Fruit fly (Drosophila melanogaster) whole organism, pupa: ENCODE measurements around the gene CG15765.

Experiments used
- CG10348 ChIP-seq: fragments of 200-800 bp; sonication (Bioruptor generic); IDR thresholded peaks from 2 replicates; pipeline ENCODE4 v1.3.6; 2022; ENCODE audit warnings: missing biosample characterization, missing genetic modification characterization
- CG12605 ChIP-seq: fragments of 200-800 bp; sonication (Bioruptor generic); IDR thresholded peaks from 2 replicates; pipeline ENCODE4 v1.3.6; 2022; ENCODE audit warnings: missing biosample characterization, missing genetic modification characterization
- CG13204 ChIP-seq: fragments of 200-800 bp; sonication (Bioruptor generic); optimal IDR thresholded peaks from 2 replicates; lab custom pipeline; 2018; ENCODE audit warnings: missing biosample characterization, mild to moderate bottlenecking, missing genetic modification characterization, moderate library complexity
- CG14655 ChIP-seq: fragments of 200-800 bp; sonication (Bioruptor generic); optimal IDR thresholded peaks from 3 replicates; lab custom pipeline; 2017; ENCODE audit warnings: mild to moderate bottlenecking, missing biosample characterization, missing genetic modification reagents, missing genetic modification characterization
- CG15710 ChIP-seq: fragments of 200-800 bp; sonication (Bioruptor generic); optimal IDR thresholded peaks from 2 replicates; lab custom pipeline; 2018; ENCODE audit warnings: missing biosample characterization, mild to moderate bottlenecking, missing genetic modification characterization, moderate library complexity
- CG17806 ChIP-seq: fragments of 200-800 bp; sonication (Bioruptor generic); optimal IDR thresholded peaks from 2 replicates; lab custom pipeline; 2018; ENCODE audit warnings: missing biosample characterization, mild to moderate bottlenecking, missing genetic modification characterization, moderate library complexity
- CG32121 ChIP-seq: fragments of 200-800 bp; sonication (Bioruptor generic); IDR thresholded peaks from 2 replicates; pipeline ENCODE4 v1.3.6; 2022; ENCODE audit warnings: missing biosample characterization, missing genetic modification characterization
- CG34367 ChIP-seq: fragments of 200-800 bp; sonication (Bioruptor generic); optimal IDR thresholded peaks from 2 replicates; lab custom pipeline; 2018; ENCODE audit warnings: missing biosample characterization, mild to moderate bottlenecking, missing genetic modification characterization
- CG4496 ChIP-seq: fragments of 200-800 bp; sonication (Bioruptor generic); IDR thresholded peaks from 3 replicates; pipeline ENCODE4 v1.3.6; 2022; ENCODE audit warnings: missing biosample characterization, missing genetic modification characterization
- CG8159 ChIP-seq: fragments of 200-800 bp; sonication (Bioruptor generic); optimal IDR thresholded peaks from 3 replicates; lab custom pipeline; 2018; ENCODE audit warnings: missing biosample characterization, mild to moderate bottlenecking, missing genetic modification characterization, moderate library complexity
- CG8301 ChIP-seq: fragments of 200-800 bp; sonication (Bioruptor generic); optimal IDR thresholded peaks from 2 replicates; lab custom pipeline; 2018; ENCODE audit warnings: missing biosample characterization, mild to moderate bottlenecking, missing genetic modification characterization
- CG9948 ChIP-seq: fragments of 200-800 bp; sonication (Bioruptor generic); optimal IDR thresholded peaks from 2 replicates; lab custom pipeline; 2018; ENCODE audit warnings: missing biosample characterization, mild to moderate bottlenecking, missing genetic modification characterization, moderate library complexity
- D1 ChIP-seq: fragments of 200-800 bp; sonication (Bioruptor generic); optimal IDR thresholded peaks from 2 replicates; lab custom pipeline; 2018; ENCODE audit warnings: missing biosample characterization, mild to moderate bottlenecking, missing genetic modification characterization, moderate library complexity
- EcR ChIP-seq: fragments of 200-800 bp; sonication (Bioruptor generic); optimal IDR thresholded peaks from 3 replicates; lab custom pipeline; 2019; ENCODE audit warnings: missing biosample characterization, missing genetic modification characterization, mild to moderate bottlenecking, moderate library complexity, missing genetic modification reagents
- Ets98B ChIP-seq: fragments of 200-800 bp; sonication (Bioruptor generic); IDR thresholded peaks from 2 replicates; pipeline ENCODE4 v1.3.6; 2022; ENCODE audit warnings: missing biosample characterization, missing genetic modification characterization
- Pif1A ChIP-seq: fragments of 200-800 bp; sonication (Bioruptor generic); optimal IDR thresholded peaks from 3 replicates; lab custom pipeline; 2016; ENCODE audit warnings: missing biosample characterization, missing genetic modification characterization
- Pif1B ChIP-seq: fragments of 200-800 bp; sonication (Bioruptor generic); optimal IDR thresholded peaks from 3 replicates; lab custom pipeline; 2016; ENCODE audit warnings: missing biosample characterization, missing genetic modification characterization
- Snoo ChIP-seq: fragments of 200-800 bp; sonication (Bioruptor generic); optimal IDR thresholded peaks from 3 replicates; lab custom pipeline; 2017; ENCODE audit warnings: missing biosample characterization, mild to moderate bottlenecking, missing genetic modification characterization, inconsistent platforms
- fd96Ca ChIP-seq: fragments of 200-800 bp; sonication (Bioruptor generic); IDR thresholded peaks from 3 replicates; pipeline ENCODE4 v1.3.6; 2022; ENCODE audit warnings: missing biosample characterization, missing genetic modification characterization
- gl ChIP-seq: fragments of 200-800 bp; sonication (Bioruptor generic); optimal IDR thresholded peaks from 2 replicates; lab custom pipeline; 2018; ENCODE audit warnings: missing biosample characterization, mild to moderate bottlenecking, missing genetic modification characterization
- rn ChIP-seq: fragments of 200-800 bp; sonication (Bioruptor generic); IDR thresholded peaks from 2 replicates; pipeline ENCODE4 v1.3.6; 2022; ENCODE audit warnings: missing biosample characterization, missing genetic modification characterization

The CG15765 gene

DNA sequence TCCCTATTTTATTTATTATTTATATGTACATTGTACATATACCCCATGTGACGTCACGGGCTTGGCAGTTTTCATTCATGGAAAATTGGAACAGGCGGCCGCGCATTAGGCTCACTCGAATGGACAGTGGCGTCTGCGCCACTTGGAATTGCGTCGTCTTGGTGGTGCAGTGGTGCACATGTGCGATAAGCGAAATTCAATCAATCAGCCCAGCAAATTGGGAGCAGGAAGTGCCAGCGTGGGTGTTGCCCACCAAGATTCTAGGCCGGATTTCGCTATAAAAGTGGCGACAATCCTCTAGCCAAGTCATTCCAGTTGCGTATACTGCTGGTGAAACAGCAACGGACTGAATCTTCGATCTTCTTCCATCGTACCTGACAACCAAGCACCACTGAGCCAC is 26.5 kb upstream of the CG15765 start, which contains the start of gene CG12239:
TSS of gene CG12239 (plus strand) at position 301 of the 400 bp plus-strand sequence.
- no peak for TF ChIP-seq D1 (tag; lab: Kevin White, UChicago)
- TF ChIP-seq CG10348 (GFP tag; lab: Robert Waterston, UW): no peak
- no peak for TF ChIP-seq CG32121
- TF ChIP-seq CG4496 (GFP tag; lab: Robert Waterston, UW): no peak
- TF ChIP-seq gl (tag; lab: Kevin White, UChicago): no peak
- no peak for TF ChIP-seq CG8301 (tag; lab: Kevin White, UChicago)
- TF ChIP-seq rn (GFP tag; lab: Robert Waterston, UW): no peak

DNA sequence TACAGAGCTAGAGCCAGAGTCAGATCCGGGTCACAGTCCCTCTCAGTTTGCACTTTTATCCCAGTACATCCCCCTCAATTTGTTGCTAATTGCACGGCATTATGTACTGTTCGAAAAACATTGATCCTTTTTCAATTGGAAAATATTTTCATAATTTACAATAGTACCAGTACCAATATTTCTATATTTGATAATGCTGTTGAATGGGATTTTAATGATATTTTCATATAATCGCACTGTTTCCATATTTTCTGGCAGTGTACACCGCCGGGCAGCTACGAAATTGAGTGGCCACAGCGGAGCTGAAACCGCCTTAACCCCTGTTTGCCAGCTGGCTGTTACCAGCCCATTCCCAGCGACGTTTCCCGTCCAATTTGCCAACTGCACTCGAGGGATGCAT is 17.7 kb upstream of the CG15765 start:
- TF ChIP-seq CG15710 (tag; lab: Kevin White, UChicago): no peak
- no peak for TF ChIP-seq Pif1A
- TF ChIP-seq CG4496 (GFP tag; lab: Robert Waterston, UW): peak; percentile 21; the same call in 1 of the 3 replicates

DNA sequence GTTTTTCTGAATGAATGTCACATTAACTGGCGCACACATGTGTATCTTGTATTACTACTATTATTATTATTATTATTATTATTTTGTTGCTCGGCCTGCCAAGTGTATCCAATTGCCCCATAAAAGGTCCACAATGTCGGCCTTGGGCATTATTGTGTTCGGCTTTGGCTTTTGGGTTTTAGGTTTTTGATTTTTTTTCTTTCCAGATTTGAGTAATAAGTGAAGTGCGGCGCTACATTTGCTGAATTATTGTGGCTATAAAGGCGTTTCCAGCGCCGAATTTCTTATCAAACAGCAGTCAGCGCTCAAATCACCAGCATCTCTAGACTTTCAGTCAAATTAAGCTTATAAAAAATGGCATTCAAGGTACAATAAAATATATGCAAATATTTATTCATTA is 14.0 kb upstream of the CG15765 start, which contains the start of gene Cpr5C:
TSS of gene Cpr5C (plus strand) at position 301 of the 400 bp plus-strand sequence.
- TF ChIP-seq CG34367: no peak

DNA sequence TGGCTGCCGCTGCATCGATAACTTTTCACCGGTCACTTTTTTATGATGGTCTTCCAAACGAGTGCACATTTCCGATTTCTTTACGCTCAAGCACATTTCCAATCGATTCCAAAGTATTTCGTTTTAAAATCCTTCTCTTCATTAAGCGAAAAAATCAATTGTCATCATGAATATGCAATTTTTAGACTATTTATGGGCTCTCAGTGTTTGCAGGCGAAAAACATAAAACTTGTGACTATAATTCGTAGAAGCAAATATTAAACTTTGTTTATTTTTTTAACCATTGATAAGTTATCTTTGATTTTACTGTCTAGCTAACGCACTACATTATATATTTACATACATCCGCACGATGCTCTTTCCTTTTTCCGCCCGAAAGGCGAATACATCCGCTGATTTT is 9.7 kb upstream of the CG15765 start, which contains the start of gene Prosbeta2R1:
TSS of gene Prosbeta2R1 (plus strand) at position 301 of the 400 bp plus-strand sequence.
- TF ChIP-seq CG32121 (no peak), CG14655 (GFP tag; lab: Kevin White, UChicago) (no peak), CG10348 (GFP tag; lab: Robert Waterston, UW) (no peak), Pif1B (no peak), CG8159 (tag; lab: Kevin White, UChicago) (no peak), EcR (GFP tag; lab: Kevin White, UChicago) (no peak), Ets98B (no peak)
- TF ChIP-seq, all 21 proteins: peak for 0

DNA sequence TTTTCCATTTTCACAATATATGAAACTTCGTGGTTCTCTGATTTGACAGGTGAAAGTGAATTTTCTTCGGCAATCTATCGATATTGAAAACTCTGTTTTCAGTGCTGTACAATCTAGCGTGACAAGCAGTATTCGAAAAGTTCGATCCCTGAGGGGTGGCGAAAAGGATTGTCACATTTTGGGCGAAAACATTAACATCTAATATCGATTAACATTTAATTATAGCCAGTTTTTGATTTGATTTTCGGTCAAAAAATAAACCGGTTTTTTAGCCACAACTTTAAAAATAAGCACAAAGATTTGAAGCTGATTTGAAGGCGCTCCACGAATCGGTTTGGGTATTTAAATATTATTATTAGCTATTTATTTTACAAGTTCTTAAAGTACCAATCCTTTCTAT is 5.5 kb upstream of the CG15765 start, which contains the start of gene CG44329:
TSS of gene CG44329 (minus strand) at position 101 of the 400 bp plus-strand sequence.
- TF ChIP-seq CG13204 (GFP tag; lab: Kevin White, UChicago) (no peak), CG17806 (no peak), CG34367 (no peak), fd96Ca (GFP tag; lab: Robert Waterston, UW) (no peak), rn (GFP tag; lab: Robert Waterston, UW) (no peak), CG10348 (GFP tag; lab: Robert Waterston, UW) (no peak), CG32121 (no peak), CG4496 (GFP tag; lab: Robert Waterston, UW) (no peak), CG8301 (tag; lab: Kevin White, UChicago) (no peak), CG15710 (tag; lab: Kevin White, UChicago) (no peak), Snoo (no peak), CG12605 (GFP tag; lab: Robert Waterston, UW) (no peak), CG9948 (tag; lab: Kevin White, UChicago) (no peak), CG8159 (tag; lab: Kevin White, UChicago) (no peak), gl (tag; lab: Kevin White, UChicago) (no peak)

DNA sequence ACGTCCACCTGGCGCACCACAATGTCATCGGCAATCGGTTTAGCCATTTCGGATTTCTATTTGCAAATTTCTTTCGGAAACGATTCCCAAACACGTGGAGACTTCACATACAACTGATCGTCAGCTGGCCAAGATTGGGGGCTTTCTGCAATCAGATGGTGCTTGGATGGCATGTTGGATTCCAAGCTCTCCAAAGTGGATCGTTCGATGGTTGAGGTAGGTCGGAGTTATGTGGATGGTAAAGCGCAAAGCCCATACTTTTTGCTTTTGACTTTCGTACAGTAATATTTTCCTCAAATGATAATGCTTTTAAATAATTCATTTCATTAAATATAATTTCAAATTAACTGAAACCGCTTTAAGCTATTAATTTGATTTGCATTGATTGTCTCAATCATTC is 2.6 kb upstream of the CG15765 start, which contains the start of gene AgmNAT:
TSS of gene AgmNAT (minus strand) at position 101 of the 400 bp plus-strand sequence.
- TF ChIP-seq CG8301 (tag; lab: Kevin White, UChicago): no peak
- no peak for TF ChIP-seq CG10348 (GFP tag; lab: Robert Waterston, UW)
- TF ChIP-seq fd96Ca (GFP tag; lab: Robert Waterston, UW): no peak
- no peak for TF ChIP-seq rn (GFP tag; lab: Robert Waterston, UW)
- no peak for TF ChIP-seq gl (tag; lab: Kevin White, UChicago)
- no peak for TF ChIP-seq D1 (tag; lab: Kevin White, UChicago)
- no peak for TF ChIP-seq CG9948 (tag; lab: Kevin White, UChicago)

DNA sequence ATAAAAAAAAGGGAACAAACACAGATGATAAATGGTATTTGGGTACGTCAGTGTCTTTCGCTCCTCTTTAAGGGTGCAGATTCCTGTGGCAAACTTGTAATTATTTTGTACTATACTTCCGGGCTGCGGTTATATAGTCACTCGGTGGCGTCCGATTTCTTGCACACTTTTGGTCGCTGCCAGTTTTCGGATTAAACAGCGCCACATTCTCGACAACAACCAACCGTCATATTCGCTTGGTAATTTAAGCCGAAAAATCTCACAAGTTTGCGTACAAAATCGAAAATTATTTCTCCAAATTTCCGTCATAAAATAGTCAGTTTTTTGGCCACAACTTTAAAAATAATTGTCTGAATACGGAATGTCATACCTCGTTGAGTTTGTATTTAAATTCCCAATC is 1.2 kb upstream of the CG15765 start:
- TF ChIP-seq CG17806 (no peak), Snoo (no peak), CG4496 (GFP tag; lab: Robert Waterston, UW) (no peak), CG34367 (no peak), Pif1A (no peak), Ets98B (no peak), CG12605 (GFP tag; lab: Robert Waterston, UW) (no peak), CG32121 (no peak), CG13204 (GFP tag; lab: Kevin White, UChicago) (no peak), CG14655 (GFP tag; lab: Kevin White, UChicago) (no peak), CG8159 (tag; lab: Kevin White, UChicago) (no peak), CG10348 (GFP tag; lab: Robert Waterston, UW) (no peak), rn (GFP tag; lab: Robert Waterston, UW) (no peak), fd96Ca (GFP tag; lab: Robert Waterston, UW) (no peak), gl (tag; lab: Kevin White, UChicago) (no peak), D1 (tag; lab: Kevin White, UChicago) (no peak), CG15710 (tag; lab: Kevin White, UChicago) (no peak), CG9948 (tag; lab: Kevin White, UChicago) (no peak)
